Fruit fly (Drosophila melanogaster) whole organism, adult: ENCODE measurements around the gene Ddrgk1.

Experiments used
- CG11617 ChIP-seq: fragments of 200-800 bp; sonication (Bioruptor generic); optimal IDR thresholded peaks from 2 replicates; lab custom pipeline; 2017; ENCODE audit warnings: mild to moderate bottlenecking, missing biosample characterization, missing genetic modification reagents, missing genetic modification characterization
- CG12768 ChIP-seq: fragments of 200-800 bp; sonication (Bioruptor generic); optimal IDR thresholded peaks from 2 replicates; lab custom pipeline; 2017; ENCODE audit warnings: missing biosample characterization, missing genetic modification characterization, mild to moderate bottlenecking, moderate library complexity, missing genetic modification reagents
- CG7101 ChIP-seq: fragments of 200-800 bp; sonication (Bioruptor generic); optimal IDR thresholded peaks from 2 replicates; lab custom pipeline; 2018; ENCODE audit warnings: missing biosample characterization, mild to moderate bottlenecking, missing genetic modification characterization, moderate library complexity
- Clk ChIP-seq: fragments of 200-800 bp; sonication (Bioruptor generic); optimal IDR thresholded peaks from 2 replicates; lab custom pipeline; 2017; ENCODE audit warnings: missing biosample characterization, missing genetic modification characterization
- Crg-1 ChIP-seq: fragments of 200-800 bp; sonication (Bioruptor generic); optimal IDR thresholded peaks from 2 replicates; lab custom pipeline; 2016; ENCODE audit warnings: missing biosample characterization, missing genetic modification characterization
- Mnt ChIP-seq: fragments of 200-800 bp; sonication (Bioruptor generic); optimal IDR thresholded peaks from 2 replicates; lab custom pipeline; 2016; ENCODE audit warnings: missing biosample characterization, mild to moderate bottlenecking, missing genetic modification characterization
- cic ChIP-seq: fragments of 200-800 bp; sonication (Bioruptor generic); optimal IDR thresholded peaks from 2 replicates; lab custom pipeline; 2017; ENCODE audit warnings: missing biosample characterization, mild to moderate bottlenecking, missing genetic modification characterization, moderate library complexity
- tj ChIP-seq: fragments of 200-800 bp; sonication (Bioruptor generic); optimal IDR thresholded peaks from 3 replicates; lab custom pipeline; 2017; ENCODE audit warnings: missing biosample characterization, mild to moderate bottlenecking, missing genetic modification characterization, moderate library complexity
- toe ChIP-seq: fragments of 200-800 bp; sonication (Bioruptor generic); optimal IDR thresholded peaks from 2 replicates; lab custom pipeline; 2016; ENCODE audit warnings: missing biosample characterization, missing genetic modification characterization

DNA sequence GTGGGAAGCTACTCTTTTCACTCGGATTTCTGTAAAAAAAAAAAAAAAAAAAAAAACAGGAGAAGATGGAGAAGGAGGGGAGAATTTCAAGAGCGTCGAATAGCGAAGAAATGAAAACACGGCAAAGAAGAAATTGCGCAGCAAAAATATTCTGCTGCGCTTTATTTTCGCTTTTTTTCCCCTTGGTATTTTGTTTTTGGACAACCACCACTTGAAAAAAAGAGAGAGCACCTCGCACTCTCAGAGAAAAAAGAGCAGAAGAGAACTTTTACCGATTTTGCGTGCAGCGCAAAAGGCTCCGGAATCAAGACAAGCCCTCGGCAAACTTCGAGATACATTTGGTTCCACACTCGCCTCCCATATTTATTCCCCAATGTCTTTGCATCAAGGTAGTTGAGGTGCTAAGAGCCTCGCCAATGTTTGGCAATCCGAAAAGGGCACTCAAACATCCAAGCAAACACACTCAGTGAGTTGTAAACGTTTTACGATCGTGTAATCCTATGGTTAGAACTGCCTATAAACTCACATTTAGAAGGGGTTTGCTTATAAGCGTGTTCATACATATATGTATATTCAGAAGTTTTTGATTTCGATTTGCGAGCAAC lies 24.0 kb upstream of the Ddrgk1 start:
- TF ChIP-seq toe (GFP tag; lab: Kevin White, UChicago) = no peak
- TF ChIP-seq CG12768 (GFP tag; lab: Kevin White, UChicago) = no peak
- no peak for TF ChIP-seq CG7101 (tag; lab: Kevin White, UChicago)
- no peak for TF ChIP-seq Mnt (GFP tag; lab: Kevin White, UChicago)
- TF ChIP-seq CG11617 = no peak
- TF ChIP-seq cic = peak; percentile 46
- no peak for TF ChIP-seq Crg-1
- peak; percentile 83 for TF ChIP-seq tj (GFP tag; lab: Kevin White, UChicago)
- TF ChIP-seq Clk = no peak
